Fruit fly (Drosophila melanogaster) whole organism, wandering third instar larva: ENCODE results near the gene Irp-1B.

Experiments
- Abd-B ChIP-seq: fragments of >200 bp; optimal IDR thresholded peaks from 2 replicates; lab custom pipeline; 2017; ENCODE audit warnings: missing biosample characterization, missing genetic modification characterization
- CG32264 ChIP-seq: fragments of 200-800 bp; sonication (Bioruptor generic); optimal IDR thresholded peaks from 2 replicates; lab custom pipeline; 2016; ENCODE audit warnings: missing biosample characterization, missing genetic modification characterization
- CG9705 ChIP-seq: fragments of 200-800 bp; sonication (Bioruptor generic); optimal IDR thresholded peaks from 2 replicates; lab custom pipeline; 2018; ENCODE audit warnings: missing biosample characterization, mild to moderate bottlenecking, missing genetic modification characterization
- CrebA ChIP-seq: fragments of 200-800 bp; sonication (Bioruptor generic); optimal IDR thresholded peaks from 2 replicates; lab custom pipeline; 2016; ENCODE audit warnings: missing biosample characterization, mild to moderate bottlenecking, missing genetic modification characterization, borderline replicate concordance
- Dfd ChIP-seq: fragments of >200 bp; optimal IDR thresholded peaks from 2 replicates; lab custom pipeline; 2017; ENCODE audit warnings: missing biosample characterization, missing genetic modification characterization
- Dif ChIP-seq: fragments of 200-275, 200-300 bp; sonication (Bioruptor generic); optimal IDR thresholded peaks from 2 replicates; lab custom pipeline; 2018; ENCODE audit warnings: missing biosample characterization, missing genetic modification characterization; ENCODE audit not compliant: partially characterized antibody
- GATAd ChIP-seq: sonication (Bioruptor generic); optimal IDR thresholded peaks from 2 replicates; lab custom pipeline; 2016; ENCODE audit warnings: missing biosample characterization, missing genetic modification characterization
- HLH106 ChIP-seq: fragments of 200-800 bp; optimal IDR thresholded peaks from 3 replicates; lab custom pipeline; 2019; ENCODE audit warnings: missing biosample characterization, mild to moderate bottlenecking, missing genetic modification characterization, moderate library complexity
- Hnf4 ChIP-seq: fragments of 200-800 bp; sonication (Bioruptor generic); optimal IDR thresholded peaks from 2 replicates; lab custom pipeline; 2016; ENCODE audit warnings: missing biosample characterization, mild to moderate bottlenecking, missing genetic modification characterization
- Hr83 ChIP-seq: fragments of 200-300 bp; sonication (Bioruptor generic); optimal IDR thresholded peaks from 2 replicates; lab custom pipeline; 2016; ENCODE audit warnings: missing biosample characterization, mild to moderate bottlenecking, missing genetic modification characterization, moderate library complexity; ENCODE audit not compliant: poor library complexity, severe bottlenecking
- Jra ChIP-seq: sonication (Bioruptor generic); optimal IDR thresholded peaks from 2 replicates; lab custom pipeline; 2016; ENCODE audit warnings: missing biosample characterization, missing genetic modification characterization
- Mio ChIP-seq: sonication (Bioruptor generic); optimal IDR thresholded peaks from 2 replicates; lab custom pipeline; 2016; ENCODE audit warnings: missing biosample characterization, missing genetic modification characterization
- Myc ChIP-seq: fragments of >200 bp; optimal IDR thresholded peaks from 2 replicates; lab custom pipeline; 2017
- N ChIP-seq: fragments of >200 bp; optimal IDR thresholded peaks from 2 replicates; lab custom pipeline; 2018; ENCODE audit warnings: missing biosample characterization, missing external identifiers, missing genetic modification characterization
- Rel ChIP-seq, 2 experiments: fragments of 200-800 bp; sonication (Bioruptor generic) in 1 of 2; optimal IDR thresholded peaks; 2 replicates in 1 of 2; 3 replicates in 1 of 2; lab custom pipeline; 2016 to 2019; ENCODE audit warnings: mild to moderate bottlenecking in 2 of 2, missing biosample characterization in 2 of 2, missing genetic modification characterization in 2 of 2, moderate library complexity in 1 of 2
- Sp1 ChIP-seq: fragments of 200-800 bp; sonication (Bioruptor generic); optimal IDR thresholded peaks from 3 replicates; lab custom pipeline; 2019; ENCODE audit warnings: missing biosample characterization, mild to moderate bottlenecking, missing genetic modification characterization, moderate library complexity
- Vsx2 ChIP-seq: fragments of 200-300, 225-300 bp; sonication (Bioruptor generic); optimal IDR thresholded peaks from 2 replicates; lab custom pipeline; 2018; ENCODE audit warnings: missing biosample characterization, missing genetic modification characterization; ENCODE audit not compliant: partially characterized antibody
- br ChIP-seq: fragments of 200-800 bp; sonication (Bioruptor generic); optimal IDR thresholded peaks from 2 replicates; lab custom pipeline; 2016; ENCODE audit warnings: missing biosample characterization, missing genetic modification characterization
- brk ChIP-seq: fragments of 200-800 bp; sonication (Bioruptor generic); optimal IDR thresholded peaks from 2 replicates; lab custom pipeline; 2016; ENCODE audit warnings: missing biosample characterization, mild to moderate bottlenecking, missing genetic modification characterization
- dl ChIP-seq, 2 experiments: fragments of 175-275, 200-275 bp in 1 of 2; fragments of 200-275 bp in 1 of 2; sonication (Bioruptor generic); optimal IDR thresholded peaks; lab custom pipeline; 2018; ENCODE audit warnings: mild to moderate bottlenecking in 2 of 2, missing biosample characterization in 2 of 2, missing genetic modification characterization in 2 of 2, moderate library complexity in 2 of 2; ENCODE audit not compliant: partially characterized antibody in 2 of 2, insufficient read depth in 1 of 2
- dmrt93B ChIP-seq: fragments of 200-800 bp; sonication (Bioruptor generic); optimal IDR thresholded peaks from 2 replicates; lab custom pipeline; 2018; ENCODE audit warnings: missing biosample characterization, mild to moderate bottlenecking, missing genetic modification characterization
- dsf ChIP-seq: sonication (Bioruptor generic); optimal IDR thresholded peaks from 2 replicates; lab custom pipeline; 2016; ENCODE audit warnings: missing biosample characterization, missing genetic modification characterization, borderline replicate concordance
- ey ChIP-seq: fragments of 200-800 bp; sonication (Bioruptor generic); optimal IDR thresholded peaks from 2 replicates; lab custom pipeline; 2016; ENCODE audit warnings: missing biosample characterization, missing genetic modification characterization
- fru ChIP-seq: fragments of 200-800 bp; sonication (Bioruptor generic); optimal IDR thresholded peaks from 3 replicates; lab custom pipeline; 2016; ENCODE audit warnings: missing biosample characterization, mild to moderate bottlenecking, missing genetic modification characterization
- h ChIP-seq: fragments of 200-800 bp; sonication (Bioruptor generic); optimal IDR thresholded peaks from 3 replicates; lab custom pipeline; 2016; ENCODE audit warnings: missing biosample characterization, mild to moderate bottlenecking, missing genetic modification characterization
- jim ChIP-seq: fragments of 175-275, 200-325 bp; sonication (Bioruptor generic); optimal IDR thresholded peaks from 2 replicates; lab custom pipeline; 2016; ENCODE audit warnings: missing biosample characterization, mild to moderate bottlenecking, missing genetic modification characterization
- lola ChIP-seq: fragments of >200 bp; optimal IDR thresholded peaks from 2 replicates; lab custom pipeline; 2017; ENCODE audit warnings: missing biosample characterization, missing genetic modification characterization
- pan ChIP-seq: fragments of >200 bp; optimal IDR thresholded peaks from 2 replicates; lab custom pipeline; 2017
- psq ChIP-seq: fragments of 200-800 bp; sonication (Bioruptor generic); optimal IDR thresholded peaks from 3 replicates; lab custom pipeline; 2017; ENCODE audit warnings: missing biosample characterization, mild to moderate bottlenecking, missing genetic modification characterization, moderate library complexity
- rgr ChIP-seq: fragments of 200-800 bp; sonication (Bioruptor generic); optimal IDR thresholded peaks from 3 replicates; lab custom pipeline; 2016; ENCODE audit warnings: missing biosample characterization, mild to moderate bottlenecking, missing genetic modification characterization
- sage ChIP-seq: fragments of 200-800 bp; sonication (Bioruptor generic); optimal IDR thresholded peaks from 2 replicates; lab custom pipeline; 2016; ENCODE audit warnings: missing biosample characterization, mild to moderate bottlenecking, missing genetic modification characterization
- sv ChIP-seq: fragments of 200-800 bp; sonication (Bioruptor generic); optimal IDR thresholded peaks from 3 replicates; lab custom pipeline; 2016; ENCODE audit warnings: missing biosample characterization, missing genetic modification characterization
- tai ChIP-seq: sonication (Bioruptor generic); optimal IDR thresholded peaks from 2 replicates; lab custom pipeline; 2016; ENCODE audit warnings: missing biosample characterization, missing genetic modification characterization
- usp ChIP-seq: fragments of >200 bp; optimal IDR thresholded peaks from 2 replicates; lab custom pipeline; 2017; ENCODE audit warnings: missing biosample characterization, missing genetic modification characterization
- woc ChIP-seq: sonication (Bioruptor generic); optimal IDR thresholded peaks from 2 replicates; lab custom pipeline; 2016; ENCODE audit warnings: missing biosample characterization, mild to moderate bottlenecking, missing genetic modification characterization

Irp-1B gene

dm6 chr3R:10403940-10404339, 8.7 kb downstream of the Irp-1B start:
- TF ChIP-seq rgr (GFP tag; lab: Kevin White, UChicago) (no peak), CG32264 (GFP tag; lab: Kevin White, UChicago) (no peak), woc (no peak), Jra (GFP tag; lab: Kevin White, UChicago) (no peak), psq (no peak), Dfd (no peak), fru (GFP tag; lab: Kevin White, UChicago) (no peak), Rel (GFP tag; optimal IDR thresholded peaks at IDR 0.05; lab: Kevin White, UChicago) (no peak), Rel (tag; optimal IDR thresholded peaks at IDR 0.05; lab: Kevin White, UChicago) (no peak), h (GFP tag; lab: Kevin White, UChicago) (no peak), GATAd (GFP tag; lab: Kevin White, UChicago) (no peak), brk (GFP tag; lab: Kevin White, UChicago) (no peak), Hnf4 (GFP tag; lab: Kevin White, UChicago) (no peak), dmrt93B (GFP tag; lab: Kevin White, UChicago) (no peak), dsf (GFP tag; lab: Kevin White, UChicago) (no peak), Abd-B (no peak), pan (lab: Kevin White, UChicago) (no peak), Dif (GFP tag; lab: Kevin White, UChicago) (no peak)

- TF ChIP-seq Rel (GFP tag; optimal IDR thresholded peaks at IDR 0.05; lab: Kevin White, UChicago) (no peak), Rel (tag; optimal IDR thresholded peaks at IDR 0.05; lab: Kevin White, UChicago) (no peak), rgr (GFP tag; lab: Kevin White, UChicago) (no peak)
These were observed 11.9 kb downstream of the Irp-1B start, which contains the start of gene mthl11 for dm6 chr3R:10400732-10401131. Gene mthl11, plus strand, starts transcription at chr3R:10401032.

- TF ChIP-seq dl (GFP tag; optimal IDR thresholded peaks at IDR 0.05; lab: Kevin White, UChicago; ENCODE audit: insufficient read depth in 1 of 2, partially characterized antibody in 2 of 2) (no peak), ey (GFP tag; lab: Kevin White, UChicago) (no peak), Vsx2 (GFP tag; lab: Kevin White, UChicago) (no peak), tai (GFP tag; lab: Kevin White, UChicago) (no peak), Dif (GFP tag; lab: Kevin White, UChicago) (no peak), Abd-B (no peak), Dfd (no peak), brk (GFP tag; lab: Kevin White, UChicago) (no peak), CrebA (GFP tag; lab: Kevin White, UChicago) (no peak), sv (GFP tag; lab: Kevin White, UChicago) (no peak), jim (GFP tag; lab: Kevin White, UChicago) (no peak), h (GFP tag; lab: Kevin White, UChicago) (no peak), lola (no peak), Sp1 (GFP tag; lab: Kevin White, UChicago) (no peak), br (GFP tag; lab: Kevin White, UChicago) (no peak)
- TF ChIP-seq, all 38 proteins: peak for 0
These were observed 17.3 kb downstream of the Irp-1B start for dm6 chr3R:10395233-10395815.

dm6 chr3R:10394368-10394770, 18.3 kb downstream of the Irp-1B start:
- TF ChIP-seq psq (no peak), CG32264 (GFP tag; lab: Kevin White, UChicago) (no peak), jim (GFP tag; lab: Kevin White, UChicago) (no peak), br (GFP tag; lab: Kevin White, UChicago) (peak; percentile 28), fru (GFP tag; lab: Kevin White, UChicago) (no peak), sv (GFP tag; lab: Kevin White, UChicago) (no peak)

dm6 chr3R:10393654-10394367, 18.9 kb downstream of the Irp-1B start:
- TF ChIP-seq sage (GFP tag; lab: Kevin White, UChicago) (no peak), GATAd (GFP tag; lab: Kevin White, UChicago) (no peak), Hr83 (GFP tag; lab: Kevin White, UChicago) (no peak), CG9705 (GFP tag; lab: Kevin White, UChicago) (no peak), fru (GFP tag; lab: Kevin White, UChicago) (no peak), usp (GFP tag; lab: Kevin White, UChicago) (no peak), psq (no peak), Sp1 (GFP tag; lab: Kevin White, UChicago) (no peak), Rel (GFP tag; optimal IDR thresholded peaks at IDR 0.05; lab: Kevin White, UChicago) (no peak), Rel (tag; optimal IDR thresholded peaks at IDR 0.05; lab: Kevin White, UChicago) (peak; percentile 60), Myc (no peak), Jra (GFP tag; lab: Kevin White, UChicago) (peak; percentile 13), Vsx2 (GFP tag; lab: Kevin White, UChicago) (no peak), Hnf4 (GFP tag; lab: Kevin White, UChicago) (no peak), tai (GFP tag; lab: Kevin White, UChicago) (peak; percentile 23), dsf (GFP tag; lab: Kevin White, UChicago) (no peak), dmrt93B (GFP tag; lab: Kevin White, UChicago) (no peak), lola (no peak), Mio (GFP tag; lab: Kevin White, UChicago) (no peak), h (GFP tag; lab: Kevin White, UChicago) (no peak), Dif (GFP tag; lab: Kevin White, UChicago) (no peak), N (GFP tag; lab: Kevin White, UChicago) (no peak), br (GFP tag; lab: Kevin White, UChicago) (no peak), jim (GFP tag; lab: Kevin White, UChicago) (no peak), Dfd (no peak), HLH106 (tag; lab: Kevin White, UChicago) (no peak), CG32264 (GFP tag; lab: Kevin White, UChicago) (no peak)
